Worm (Caenorhabditis elegans): Measurements from ENCODE around the gene hrg-4.

DNA sequence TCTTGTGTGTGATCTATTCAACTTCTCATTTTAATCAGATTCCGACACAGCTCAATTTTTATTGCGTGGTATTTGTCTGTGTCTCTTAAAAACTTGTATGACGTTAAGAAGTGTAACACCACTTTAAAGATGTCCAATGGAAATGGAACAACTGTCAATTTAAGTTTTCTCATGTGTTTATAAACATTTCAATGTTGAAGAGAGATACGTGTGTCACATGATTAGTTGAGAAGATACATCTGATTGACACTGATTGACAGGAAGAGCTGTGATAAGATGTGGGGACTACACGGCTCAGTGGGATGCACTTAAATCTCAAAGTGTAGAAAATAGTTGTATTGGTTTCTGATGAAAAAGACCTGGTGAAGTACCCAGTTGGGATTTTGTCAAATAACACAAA, 37.5 kb upstream of the hrg-4 start:
- no peak for TF ChIP-seq him-1 (tag; optimal IDR thresholded peaks at IDR 0.05)
- TF ChIP-seq dao-5 (tag; optimal IDR thresholded peaks at IDR 0.05), result no peak
